Fruit fly (Drosophila melanogaster): ENCODE data around the gene Cph.

Gene Cph

dm6 chrX:7285995-7286985, 148.8 kb downstream of the Cph start, which contains the start of gene CG2059 (continued):
- TF ChIP-seq spab (GFP tag; optimal IDR thresholded peaks at IDR 0.05) = no peak
- TF ChIP-seq Ets96B (tag; optimal IDR thresholded peaks at IDR 0.05) = no peak
- TF ChIP-seq vri (GFP tag; optimal IDR thresholded peaks at IDR 0.05) = peak; percentile 99
- no peak; the same call in 1 of the 2 replicates for TF ChIP-seq CG11294 (GFP tag; IDR thresholded peaks at IDR 0.05)
- TF ChIP-seq CG3919 (GFP tag; optimal IDR thresholded peaks at IDR 0.05) = no peak
- peak; percentile 42 for TF ChIP-seq OdsH (GFP tag; optimal IDR thresholded peaks at IDR 0.05)
- TF ChIP-seq Hr39 (GFP tag; optimal IDR thresholded peaks at IDR 0.05) = peak; percentile 45
- TF ChIP-seq acj6 (GFP tag; optimal IDR thresholded peaks at IDR 0.05) = peak; percentile 15
- peak; percentile 75 for TF ChIP-seq Eip78C (GFP tag)
- TF ChIP-seq CG16779 (tag; optimal IDR thresholded peaks at IDR 0.05) = no peak
- TF ChIP-seq net (GFP tag; optimal IDR thresholded peaks at IDR 0.05) = no peak
- no peak for TF ChIP-seq Lpt (GFP tag; optimal IDR thresholded peaks at IDR 0.05)
- peak; percentile 29; the same call in 1 of the 3 replicates for TF ChIP-seq CG8119 (GFP tag; IDR thresholded peaks at IDR 0.05)
- TF ChIP-seq Gug (GFP tag; IDR thresholded peaks at IDR 0.05) = no peak; the same call in 1 of the 2 replicates
- TF ChIP-seq esn (GFP tag; optimal IDR thresholded peaks at IDR 0.05) = peak; percentile 35
- peak; percentile 100 for TF ChIP-seq fkh (GFP tag; optimal IDR thresholded peaks at IDR 0.05)
- peak; percentile 14; the same call in 1 of the 2 replicates for TF ChIP-seq CG15336 (GFP tag; IDR thresholded peaks at IDR 0.05)
- peak; percentile 29 for TF ChIP-seq Eip93F (GFP tag; optimal IDR thresholded peaks at IDR 0.05)
- TF ChIP-seq CG11762 (GFP tag; optimal IDR thresholded peaks at IDR 0.05; ENCODE audit: insufficient read depth) = no peak
- TF ChIP-seq CG31627 (GFP tag; optimal IDR thresholded peaks at IDR 0.05) = peak; percentile 43
- peak; percentile 54 for TF ChIP-seq lz (GFP tag; optimal IDR thresholded peaks at IDR 0.05)
- peak; percentile 41 for TF ChIP-seq CG1621 (tag; optimal IDR thresholded peaks at IDR 0.05)
- no peak for TF ChIP-seq CG4318 (GFP tag; optimal IDR thresholded peaks at IDR 0.05)
- peak; percentile 42 for TF ChIP-seq cyc (GFP tag; optimal IDR thresholded peaks at IDR 0.05)
- TF ChIP-seq CG6854 (GFP tag; optimal IDR thresholded peaks at IDR 0.05) = peak; percentile 56
- TF ChIP-seq CG7368 (GFP tag; optimal IDR thresholded peaks at IDR 0.05) = no peak
- peak; percentile 83 for TF ChIP-seq svp (GFP tag)
- no peak for TF ChIP-seq CG6792 (GFP tag; optimal IDR thresholded peaks at IDR 0.05)
- no peak for TF ChIP-seq CG9139 (GFP tag; optimal IDR thresholded peaks at IDR 0.05)
- TF ChIP-seq salr (GFP tag; optimal IDR thresholded peaks at IDR 0.05) = no peak
- TF ChIP-seq CG8632 (GFP tag; optimal IDR thresholded peaks at IDR 0.05) = no peak
- TF ChIP-seq CG11902 (GFP tag; optimal IDR thresholded peaks at IDR 0.05) = peak; percentile 6
- no peak for TF ChIP-seq CG8319 (GFP tag; optimal IDR thresholded peaks at IDR 0.05)
- TF ChIP-seq fd59A (GFP tag; optimal IDR thresholded peaks at IDR 0.05) = no peak
- TF ChIP-seq Hr4 (GFP tag; optimal IDR thresholded peaks at IDR 0.05) = peak; percentile 37

- peak; percentile 52 for TF ChIP-seq CG1621 (tag; optimal IDR thresholded peaks at IDR 0.05)
- peak; percentile 15 for TF ChIP-seq Ets96B (tag; optimal IDR thresholded peaks at IDR 0.05)
- peak; percentile 48 for TF ChIP-seq CG16779 (tag; optimal IDR thresholded peaks at IDR 0.05)
- TF ChIP-seq ss (GFP tag; optimal IDR thresholded peaks at IDR 0.05) = peak; percentile 86
- TF ChIP-seq Hr38 (GFP tag; optimal IDR thresholded peaks at IDR 0.05) = no peak
- no peak for TF ChIP-seq svp (GFP tag)
- peak; percentile 48 for TF ChIP-seq dsx (GFP tag; optimal IDR thresholded peaks at IDR 0.05; ENCODE audit: poor library complexity, severe bottlenecking)
- TF ChIP-seq eg (GFP tag; IDR thresholded peaks at IDR 0.05) = 0 out of 3 replicates have a peak, but pooled peaks have one; percentile 20
- TF ChIP-seq CG15336 (GFP tag; IDR thresholded peaks at IDR 0.05) = peak; percentile 25; the same call in 1 of the 2 replicates
- TF ChIP-seq Eip93F (GFP tag; optimal IDR thresholded peaks at IDR 0.05) = no peak
- TF ChIP-seq CG6854 (GFP tag; optimal IDR thresholded peaks at IDR 0.05) = peak; percentile 57
- peak; percentile 6 for TF ChIP-seq CG34406 (GFP tag; optimal IDR thresholded peaks at IDR 0.05)
- TF ChIP-seq CG10669 (GFP tag; optimal IDR thresholded peaks at IDR 0.05) = peak; percentile 59
- peak; percentile 57 for TF ChIP-seq CG6276 (GFP tag; optimal IDR thresholded peaks at IDR 0.05)
- peak; percentile 28 for TF ChIP-seq CG3032 (tag; optimal IDR thresholded peaks at IDR 0.05)
- TF ChIP-seq Eip78C (GFP tag) = peak; percentile 46
- TF ChIP-seq Gug (GFP tag; IDR thresholded peaks at IDR 0.05) = no peak
- peak; percentile 48 for TF ChIP-seq spab (GFP tag; optimal IDR thresholded peaks at IDR 0.05)
- TF ChIP-seq Eip75B (GFP tag; optimal IDR thresholded peaks at IDR 0.05) = peak; percentile 17
- peak; percentile 29 for TF ChIP-seq fd59A (GFP tag; optimal IDR thresholded peaks at IDR 0.05)
- TF ChIP-seq acj6 (GFP tag; optimal IDR thresholded peaks at IDR 0.05) = no peak
- peak; percentile 7; the same call in 1 of the 3 replicates for TF ChIP-seq CG6163 (GFP tag; IDR thresholded peaks at IDR 0.05)
- TF ChIP-seq pdm3 (GFP tag; optimal IDR thresholded peaks at IDR 0.05) = peak; percentile 3
- TF ChIP-seq CG8119 (GFP tag; IDR thresholded peaks at IDR 0.05) = no peak; the same call in 2 of the 3 replicates
These were observed 153.4 kb downstream of the Cph start, which contains the start of gene unc-119 for dm6 chrX:7290811-7291515. unc-119 (minus strand) TSS chrX:7291298.
